Worm (Caenorhabditis elegans) whole organism, L3 larva: ENCODE results near the gene col-132.

ENCODE experiments used
- pha-4 ChIP-seq: fragments of 150-350 bp; optimal IDR thresholded peaks from 2 replicates; lab custom pipeline; 2014; ENCODE audit warnings: missing biosample characterization, missing genetic modification reagents, missing genetic modification characterization
- pqm-1 ChIP-seq: fragments of 150-350 bp; optimal IDR thresholded peaks from 2 replicates; lab custom pipeline; 2017; ENCODE audit warnings: missing biosample characterization, missing genetic modification characterization, inconsistent platforms

ce11 chrIV:13078342-13078741, 12.5 kb downstream of the col-132 start:
- TF ChIP-seq pha-4: no peak
- no peak for TF ChIP-seq pqm-1 (tag; lab: Kevin White, UChicago)
